Worm (Caenorhabditis elegans) whole organism, midembryonic: Measurements from ENCODE around the gene F26F2.10.

Source experiments
- T22C8.4 ChIP-seq: fragments of 200-800 bp; sonication (Bioruptor generic); IDR thresholded peaks from 2 replicates; pipeline ENCODE4 v1.3.6; 2022; ENCODE audit warnings: missing genetic modification characterization, missing compliant biosample characterization
- cog-1 ChIP-seq: sonication (generic microtip); optimal IDR thresholded peaks from 2 replicates; lab custom pipeline; 2016; ENCODE audit warnings: missing genetic modification characterization, missing compliant biosample characterization
- flt-1 ChIP-seq: fragments of 200-800 bp; sonication (Bioruptor generic); IDR thresholded peaks from 2 replicates; pipeline ENCODE4 v1.3.6; 2022; ENCODE audit warnings: missing genetic modification characterization, missing compliant biosample characterization
- klf-2 ChIP-seq: fragments of 200-800 bp; sonication (Bioruptor generic); conservative IDR thresholded peaks from 2 replicates; pipeline ENCODE4 v1.3.6; 2022; ENCODE audit warnings: missing genetic modification reagents, missing genetic modification characterization, missing compliant biosample characterization
- med-1 ChIP-seq: sonication (generic microtip); optimal IDR thresholded peaks from 2 replicates; lab custom pipeline; 2017; ENCODE audit warnings: missing genetic modification characterization, mild to moderate bottlenecking, missing compliant biosample characterization, antibody characterized with exemption, missing genetic modification reagents; ENCODE audit not compliant: insufficient read depth
- ref-1 ChIP-seq: fragments of 200-800 bp; sonication (Bioruptor generic); conservative IDR thresholded peaks from 2 replicates; pipeline ENCODE4 v1.3.6; 2022; ENCODE audit warnings: missing genetic modification reagents, missing genetic modification characterization, missing compliant biosample characterization
- tab-1 ChIP-seq: fragments of 200-800 bp; sonication (Bioruptor generic); IDR thresholded peaks from 2 replicates; pipeline ENCODE4 v1.3.6; 2022; ENCODE audit warnings: missing genetic modification characterization, missing compliant biosample characterization
- ztf-23 ChIP-seq: fragments of 200-800 bp; sonication (Bioruptor generic); IDR thresholded peaks from 2 replicates; pipeline ENCODE4 v1.3.6; 2022; ENCODE audit warnings: missing genetic modification reagents, missing genetic modification characterization, missing compliant biosample characterization
- ztf-29 ChIP-seq: fragments of 200-800 bp; sonication (Bioruptor generic); IDR thresholded peaks from 2 replicates; pipeline ENCODE4 v1.3.6; 2022; ENCODE audit warnings: missing genetic modification reagents, missing genetic modification characterization, missing compliant biosample characterization

Gene F26F2.10

ce11 chrV:20545742-20546141, 48.9 kb downstream of the F26F2.10 start:
- no peak for TF ChIP-seq klf-2 (GFP tag; lab: Robert Waterston, UW)
- TF ChIP-seq flt-1 (GFP tag; lab: Robert Waterston, UW): no peak
- no peak for TF ChIP-seq tab-1 (GFP tag; lab: Robert Waterston, UW)
- TF ChIP-seq T22C8.4 (GFP tag; lab: Robert Waterston, UW): no peak
- TF ChIP-seq ztf-23 (GFP tag; lab: Robert Waterston, UW): no peak
- no peak for TF ChIP-seq med-1 (GFP tag; lab: Kevin White, UChicago)
- no peak for TF ChIP-seq ztf-29 (GFP tag; lab: Robert Waterston, UW)
- no peak for TF ChIP-seq ref-1 (GFP tag; lab: Robert Waterston, UW)

DNA sequence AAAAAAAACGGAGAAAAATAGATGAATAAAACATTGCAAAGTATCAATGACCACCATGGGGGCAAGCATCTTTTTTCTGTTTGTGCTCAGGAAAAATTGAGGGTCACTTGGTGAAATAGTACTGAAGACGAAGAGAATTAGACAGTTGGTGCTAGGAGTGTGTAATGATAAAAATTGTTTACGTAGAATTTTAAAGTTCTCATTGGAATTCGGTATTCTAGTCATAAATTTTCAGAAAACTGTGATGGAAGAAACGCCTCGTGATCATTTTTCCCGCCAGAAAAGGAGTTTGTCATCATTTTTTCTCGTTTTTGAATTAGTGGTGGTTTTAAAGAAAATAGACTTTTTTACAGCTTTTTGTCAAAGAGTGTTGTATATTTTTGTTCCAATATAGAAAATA, 50.0 kb downstream of the F26F2.10 start:
- TF ChIP-seq cog-1 (tag; lab: Kevin White, UChicago) (no peak), klf-2 (GFP tag; lab: Robert Waterston, UW) (no peak), ref-1 (GFP tag; lab: Robert Waterston, UW) (no peak), T22C8.4 (GFP tag; lab: Robert Waterston, UW) (no peak)

- TF ChIP-seq tab-1 (GFP tag; lab: Robert Waterston, UW) (no peak), cog-1 (tag; lab: Kevin White, UChicago) (no peak), ref-1 (GFP tag; lab: Robert Waterston, UW) (no peak), klf-2 (GFP tag; lab: Robert Waterston, UW) (no peak), flt-1 (GFP tag; lab: Robert Waterston, UW) (no peak), ztf-29 (GFP tag; lab: Robert Waterston, UW) (no peak), med-1 (GFP tag; lab: Kevin White, UChicago) (no peak), T22C8.4 (GFP tag; lab: Robert Waterston, UW) (no peak), ztf-23 (GFP tag; lab: Robert Waterston, UW) (no peak)
These were observed 50.6 kb downstream of the F26F2.10 start, which contains the start of gene slc-36.3 for ce11 chrV:20544092-20544491. Gene slc-36.3, minus strand, starts transcription at chrV:20544192.
